Fruit fly (Drosophila melanogaster) whole organism, embryonic: Measurements from ENCODE around the gene ldbr.
A peak's percentile ranks its signal among the peaks of the same experiment; 100 is the strongest.

Experiments used
- Atf-2 ChIP-seq: fragments of 200-800 bp; sonication (Bioruptor generic); optimal IDR thresholded peaks from 2 replicates; lab custom pipeline; 2016; ENCODE audit warnings: missing biosample characterization, missing genetic modification characterization
- B-H2 ChIP-seq: fragments of 200-800 bp; sonication (Bioruptor generic); optimal IDR thresholded peaks from 2 replicates; lab custom pipeline; 2018; ENCODE audit warnings: missing biosample characterization, mild to moderate bottlenecking, missing genetic modification characterization
- Bgb ChIP-seq: fragments of 200-800 bp; sonication (Bioruptor generic); IDR thresholded peaks from 2 replicates; pipeline ENCODE4 v1.3.6; 2022; ENCODE audit warnings: missing biosample characterization, missing genetic modification characterization; ENCODE audit not compliant: partially characterized antibody
- CG10267 ChIP-seq: fragments of 200-800 bp; sonication (Bioruptor generic); optimal IDR thresholded peaks from 2 replicates; lab custom pipeline; 2018; ENCODE audit warnings: missing biosample characterization, mild to moderate bottlenecking, missing genetic modification characterization, moderate library complexity
- CG11093 ChIP-seq: fragments of 200-800 bp; sonication (Bioruptor generic); IDR thresholded peaks from 3 replicates; pipeline ENCODE4 v1.3.6; 2022; ENCODE audit warnings: missing biosample characterization, missing genetic modification characterization
- CG11696 ChIP-seq: fragments of 200-800 bp; sonication (Bioruptor generic); IDR thresholded peaks from 2 replicates; pipeline ENCODE4 v1.3.6; 2022; ENCODE audit warnings: missing biosample characterization, missing genetic modification characterization
- CG12299 ChIP-seq: fragments of 200-800 bp; sonication (Bioruptor generic); optimal IDR thresholded peaks from 2 replicates; lab custom pipeline; 2018; ENCODE audit warnings: missing biosample characterization, mild to moderate bottlenecking, missing genetic modification characterization
- CG12391 ChIP-seq: fragments of 200-800 bp; sonication (Bioruptor generic); optimal IDR thresholded peaks from 3 replicates; lab custom pipeline; 2018; ENCODE audit warnings: missing biosample characterization, mild to moderate bottlenecking, missing genetic modification characterization, moderate library complexity
- CG12659 ChIP-seq: fragments of 200-800 bp; sonication (Bioruptor generic); optimal IDR thresholded peaks from 3 replicates; lab custom pipeline; 2017; ENCODE audit warnings: mild to moderate bottlenecking, missing biosample characterization, missing genetic modification reagents, missing genetic modification characterization
- CG14710 ChIP-seq: fragments of 200-800 bp; sonication (Bioruptor generic); optimal IDR thresholded peaks from 3 replicates; lab custom pipeline; 2019; ENCODE audit warnings: missing biosample characterization, mild to moderate bottlenecking, missing genetic modification characterization, moderate library complexity
- CG14860 ChIP-seq: fragments of 200-800 bp; sonication (Bioruptor generic); IDR thresholded peaks from 3 replicates; pipeline ENCODE4 v1.3.6; 2022; ENCODE audit warnings: missing biosample characterization, missing genetic modification characterization; ENCODE audit not compliant: partially characterized antibody
- CG16813 ChIP-seq: fragments of 200-800 bp; sonication (Bioruptor generic); IDR thresholded peaks from 3 replicates; pipeline ENCODE4 v1.3.6; 2022; ENCODE audit warnings: missing biosample characterization, missing genetic modification characterization; ENCODE audit not compliant: partially characterized antibody
- CG17186 ChIP-seq: fragments of 200-800 bp; sonication (Bioruptor generic); optimal IDR thresholded peaks from 3 replicates; lab custom pipeline; 2017; ENCODE audit warnings: missing biosample characterization, missing genetic modification reagents, missing genetic modification characterization
- CG18262 ChIP-seq: fragments of 200-800 bp; optimal IDR thresholded peaks from 3 replicates; lab custom pipeline; 2019; ENCODE audit warnings: missing biosample characterization, mild to moderate bottlenecking, missing genetic modification characterization, moderate library complexity
- CG2120 ChIP-seq: fragments of 200-800 bp; sonication (Bioruptor generic); optimal IDR thresholded peaks from 3 replicates; lab custom pipeline; 2016; ENCODE audit warnings: missing biosample characterization, missing genetic modification characterization
- CG34376 ChIP-seq: fragments of 200-800 bp; sonication (Bioruptor generic); optimal IDR thresholded peaks from 2 replicates; lab custom pipeline; 2018; ENCODE audit warnings: missing biosample characterization, mild to moderate bottlenecking, missing genetic modification characterization
- CG34422 ChIP-seq: fragments of 200-800 bp; sonication (Bioruptor generic); IDR thresholded peaks from 3 replicates; pipeline ENCODE4 v1.3.6; 2022; ENCODE audit warnings: missing biosample characterization, missing genetic modification characterization
- CG5180 ChIP-seq: fragments of 200-800 bp; sonication (Bioruptor generic); optimal IDR thresholded peaks from 3 replicates; lab custom pipeline; 2017; ENCODE audit warnings: missing biosample characterization, missing genetic modification characterization, mild to moderate bottlenecking, moderate library complexity, missing genetic modification reagents
- CG6791 ChIP-seq: fragments of 200-800 bp; sonication (Bioruptor generic); IDR thresholded peaks from 3 replicates; pipeline ENCODE4 v1.3.6; 2022; ENCODE audit warnings: missing biosample characterization, missing genetic modification characterization; ENCODE audit not compliant: partially characterized antibody
- CG7372 ChIP-seq: fragments of 200-800 bp; sonication (Bioruptor generic); IDR thresholded peaks from 2 replicates; pipeline ENCODE4 v1.3.6; 2022; ENCODE audit warnings: missing biosample characterization, missing genetic modification characterization
- CG7987 ChIP-seq: fragments of 200-800 bp; sonication (Bioruptor generic); optimal IDR thresholded peaks from 2 replicates; lab custom pipeline; 2018; ENCODE audit warnings: missing biosample characterization, mild to moderate bottlenecking, missing genetic modification characterization, moderate library complexity
- CG8388 ChIP-seq: fragments of 200-800 bp; sonication (Bioruptor generic); optimal IDR thresholded peaks from 2 replicates; lab custom pipeline; 2019; ENCODE audit warnings: missing biosample characterization, mild to moderate bottlenecking, missing genetic modification characterization, moderate library complexity
- CG9817 ChIP-seq: fragments of 200-800 bp; sonication (Bioruptor generic); optimal IDR thresholded peaks from 2 replicates; lab custom pipeline; 2018; ENCODE audit warnings: missing biosample characterization, mild to moderate bottlenecking, missing genetic modification characterization, moderate library complexity
- Chrac-16 ChIP-seq: fragments of 200-800 bp; sonication (Bioruptor generic); optimal IDR thresholded peaks from 3 replicates; lab custom pipeline; 2016; ENCODE audit warnings: missing biosample characterization, missing genetic modification characterization
- Ets97D ChIP-seq: fragments of 200-800 bp; sonication (Bioruptor generic); optimal IDR thresholded peaks from 3 replicates; lab custom pipeline; 2016; ENCODE audit warnings: missing biosample characterization, missing genetic modification characterization
- Fer1 ChIP-seq: fragments of 200-800 bp; sonication (Bioruptor generic); optimal IDR thresholded peaks from 2 replicates; lab custom pipeline; 2017; ENCODE audit warnings: missing biosample characterization, mild to moderate bottlenecking, missing genetic modification characterization
- Gug ChIP-seq: fragments of 200-800 bp; sonication (Bioruptor generic); IDR thresholded peaks from 4 replicates; pipeline ENCODE4 v1.3.6; 2022; ENCODE audit warnings: missing biosample characterization, missing genetic modification characterization
- Med ChIP-seq: fragments of 200-800 bp; sonication (Bioruptor generic); peaks from one replicate; lab custom pipeline; 2016; ENCODE audit warnings: missing biosample characterization, missing genetic modification characterization, mild to moderate bottlenecking, inconsistent platforms, moderate library complexity
- Nf-YA ChIP-seq: fragments of 200-800 bp; sonication (Bioruptor generic); IDR thresholded peaks from 2 replicates; pipeline ENCODE4 v1.3.6; 2022; ENCODE audit warnings: missing biosample characterization, missing genetic modification characterization
- NfI ChIP-seq: fragments of 200-800 bp; sonication (Bioruptor generic); optimal IDR thresholded peaks from 3 replicates; lab custom pipeline; 2018; ENCODE audit warnings: missing biosample characterization, mild to moderate bottlenecking, missing genetic modification characterization, moderate library complexity
- PHDP ChIP-seq: fragments of 200-800 bp; sonication (Bioruptor generic); optimal IDR thresholded peaks from 3 replicates; lab custom pipeline; 2018; ENCODE audit warnings: missing biosample characterization, mild to moderate bottlenecking, missing genetic modification characterization, moderate library complexity
- ato ChIP-seq: fragments of 200-800 bp; sonication (Bioruptor generic); IDR thresholded peaks from 2 replicates; pipeline ENCODE4 v1.3.6; 2022; ENCODE audit warnings: missing biosample characterization, missing genetic modification characterization; ENCODE audit not compliant: partially characterized antibody
- bab2 ChIP-seq: fragments of 200-800 bp; sonication (Bioruptor generic); optimal IDR thresholded peaks from 2 replicates; lab custom pipeline; 2016; ENCODE audit warnings: missing biosample characterization, missing genetic modification characterization
- caup ChIP-seq: fragments of 200-800 bp; sonication (Bioruptor generic); optimal IDR thresholded peaks from 3 replicates; lab custom pipeline; 2017; ENCODE audit warnings: missing biosample characterization, mild to moderate bottlenecking, missing genetic modification characterization, moderate library complexity; ENCODE audit not compliant: severe bottlenecking
- ci ChIP-seq: fragments of 200-800 bp; sonication (Bioruptor generic); IDR thresholded peaks from 3 replicates; pipeline ENCODE4 v1.3.6; 2022; ENCODE audit warnings: missing biosample characterization, missing genetic modification characterization
- gfzf ChIP-seq: fragments of 200-800 bp; sonication (Bioruptor generic); optimal IDR thresholded peaks from 2 replicates; lab custom pipeline; 2016; ENCODE audit warnings: missing biosample characterization, mild to moderate bottlenecking, missing genetic modification characterization, moderate library complexity
- gro ChIP-seq: fragments of 200-800 bp; sonication (Bioruptor generic); optimal IDR thresholded peaks from 2 replicates; lab custom pipeline; 2016; ENCODE audit warnings: missing biosample characterization, missing genetic modification characterization
- jing ChIP-seq: fragments of 200-800 bp; sonication (Bioruptor generic); optimal IDR thresholded peaks from 2 replicates; lab custom pipeline; 2018; ENCODE audit warnings: missing biosample characterization, mild to moderate bottlenecking, missing genetic modification characterization
- nau ChIP-seq: fragments of 200-800 bp; sonication (Bioruptor generic); optimal IDR thresholded peaks from 3 replicates; lab custom pipeline; 2017; ENCODE audit warnings: missing biosample characterization, mild to moderate bottlenecking, missing genetic modification characterization, missing genetic modification reagents
- nerfin-2 ChIP-seq: fragments of 200-800 bp; sonication (Bioruptor generic); IDR thresholded peaks from 2 replicates; pipeline ENCODE4 v1.3.6; 2022; ENCODE audit warnings: missing biosample characterization, missing genetic modification characterization; ENCODE audit not compliant: partially characterized antibody
- pfk ChIP-seq: fragments of 200-800 bp; sonication (Bioruptor generic); optimal IDR thresholded peaks from 2 replicates; lab custom pipeline; 2018; ENCODE audit warnings: missing biosample characterization, mild to moderate bottlenecking, missing genetic modification characterization, moderate library complexity
- pho ChIP-seq: fragments of 200-800 bp; sonication (Bioruptor generic); optimal IDR thresholded peaks from 2 replicates; lab custom pipeline; 2016; ENCODE audit warnings: missing biosample characterization, missing genetic modification characterization
- sd ChIP-seq: fragments of 200-800 bp; sonication (Bioruptor generic); optimal IDR thresholded peaks from 3 replicates; lab custom pipeline; 2018; ENCODE audit warnings: missing biosample characterization, mild to moderate bottlenecking, missing genetic modification characterization, moderate library complexity
- sens-2 ChIP-seq: fragments of 200-800 bp; sonication (Bioruptor generic); IDR thresholded peaks from 2 replicates; pipeline ENCODE4 v1.3.6; 2022; ENCODE audit warnings: missing biosample characterization, missing genetic modification characterization
- sob ChIP-seq: fragments of 200-800 bp; sonication (Bioruptor generic); IDR thresholded peaks from 2 replicates; pipeline ENCODE4 v1.3.6; 2022; ENCODE audit warnings: missing biosample characterization, missing genetic modification characterization
- sqz ChIP-seq: fragments of 200-800 bp; sonication (Bioruptor generic); optimal IDR thresholded peaks from 3 replicates; lab custom pipeline; 2018; ENCODE audit warnings: missing biosample characterization, mild to moderate bottlenecking, missing genetic modification characterization
- zen ChIP-seq: fragments of 200-800 bp; sonication (Bioruptor generic); optimal IDR thresholded peaks from 3 replicates; lab custom pipeline; 2018; ENCODE audit warnings: missing biosample characterization, mild to moderate bottlenecking, missing genetic modification characterization, moderate library complexity
- zen2 ChIP-seq: fragments of 200-800 bp; sonication (Bioruptor generic); IDR thresholded peaks from 3 replicates; pipeline ENCODE4 v1.3.6; 2022; ENCODE audit warnings: missing biosample characterization, missing genetic modification characterization; ENCODE audit not compliant: partially characterized antibody

The ldbr gene

dm6 chr3L:8121590-8121989 lies at the start of gene ldbr:
TSS of gene ldbr (plus strand) at chr3L:8121827.
- peak; percentile 57; the same call in 2 of the 3 replicates for TF ChIP-seq CG6791 (GFP tag; lab: Robert Waterston, UW)
- peak; percentile 86 for TF ChIP-seq Med (GFP tag; lab: Kevin White, UChicago)
- no peak for TF ChIP-seq Atf-2
- peak; percentile 25 for TF ChIP-seq pfk (GFP tag; lab: Kevin White, UChicago)
- TF ChIP-seq sqz = no peak
- TF ChIP-seq pho = no peak
- TF ChIP-seq PHDP (tag; lab: Kevin White, UChicago) = peak; percentile 37
- TF ChIP-seq nau (GFP tag; lab: Kevin White, UChicago) = no peak
- TF ChIP-seq NfI (GFP tag; lab: Kevin White, UChicago) = peak; percentile 31
- peak; percentile 6 for TF ChIP-seq CG17186 (GFP tag; lab: Kevin White, UChicago)
- TF ChIP-seq gfzf = peak; percentile 40
- peak; percentile 56 for TF ChIP-seq ato (GFP tag; lab: Robert Waterston, UW)
- no peak for TF ChIP-seq gro (GFP tag; lab: Kevin White, UChicago)
- TF ChIP-seq B-H2 (GFP tag; lab: Kevin White, UChicago) = peak; percentile 64
- no peak for TF ChIP-seq bab2 (GFP tag; lab: Kevin White, UChicago)
- TF ChIP-seq CG2120 (GFP tag; lab: Kevin White, UChicago) = peak; percentile 10
- TF ChIP-seq CG11093 (GFP tag; lab: Robert Waterston, UW) = no peak
- no peak for TF ChIP-seq jing (GFP tag; lab: Kevin White, UChicago)
- peak; percentile 36 for TF ChIP-seq CG14710 (tag; lab: Kevin White, UChicago)
- TF ChIP-seq sens-2 = no peak
- peak; percentile 8; the same call in 1 of the 2 replicates for TF ChIP-seq sob (GFP tag; lab: Robert Waterston, UW)
- peak; percentile 40 for TF ChIP-seq CG12659 (GFP tag; lab: Kevin White, UChicago)
- peak; percentile 34 for TF ChIP-seq CG34376 (GFP tag; lab: Kevin White, UChicago)
- no peak for TF ChIP-seq Gug (GFP tag; lab: Robert Waterston, UW)
- TF ChIP-seq Fer1 (GFP tag; lab: Kevin White, UChicago) = peak; percentile 56
- TF ChIP-seq Ets97D = peak; percentile 69
- TF ChIP-seq CG12391 (tag; lab: Kevin White, UChicago) = peak; percentile 18
- TF ChIP-seq CG34422 (GFP tag; lab: Robert Waterston, UW) = peak; percentile 36; the same call in 1 of the 3 replicates
- peak; percentile 15 for TF ChIP-seq CG18262 (tag; lab: Kevin White, UChicago)
- no peak for TF ChIP-seq CG8388 (GFP tag; lab: Kevin White, UChicago)
- TF ChIP-seq CG9817 (tag; lab: Kevin White, UChicago) = no peak
- TF ChIP-seq zen (tag; lab: Kevin White, UChicago) = peak; percentile 20
- TF ChIP-seq Nf-YA (GFP tag; lab: Robert Waterston, UW) = no peak
- 0 out of 3 replicates have a peak, but pooled peaks have one; percentile 33 for TF ChIP-seq CG14860
- peak; percentile 54; the same call in 2 of the 3 replicates for TF ChIP-seq CG16813 (GFP tag; lab: Robert Waterston, UW)
- TF ChIP-seq zen2 = peak; percentile 30; the same call in 1 of the 3 replicates
- TF ChIP-seq CG7987 = peak; percentile 31
- no peak for TF ChIP-seq CG5180 (GFP tag; lab: Kevin White, UChicago)
- no peak for TF ChIP-seq sd (tag; lab: Kevin White, UChicago)
- no peak for TF ChIP-seq Chrac-16
- peak; percentile 94 for TF ChIP-seq CG10267 (tag; lab: Kevin White, UChicago)
- TF ChIP-seq CG12299 (tag; lab: Kevin White, UChicago) = no peak
- TF ChIP-seq CG11696 = no peak
- no peak for TF ChIP-seq CG7372 (GFP tag; lab: Robert Waterston, UW)
- TF ChIP-seq ci (GFP tag; lab: Robert Waterston, UW) = 0 out of 3 replicates have a peak, but pooled peaks have one; percentile 29
- peak; percentile 15 for TF ChIP-seq caup (GFP tag; lab: Kevin White, UChicago)
- TF ChIP-seq Bgb (GFP tag; lab: Robert Waterston, UW) = peak; percentile 56
- TF ChIP-seq nerfin-2 (GFP tag; lab: Robert Waterston, UW) = peak; percentile 52; the same call in 1 of the 2 replicates
